Worm (Caenorhabditis elegans) whole organism, late embryonic: ENCODE data around the gene C34C6.10.
A peak's percentile ranks its signal among the peaks of the same experiment; 100 is the strongest.

Source experiments
- C08G9.2 ChIP-seq: sonication (generic microtip); optimal IDR thresholded peaks from 2 replicates; lab custom pipeline; 2016; ENCODE audit warnings: mild to moderate bottlenecking, missing genetic modification characterization, moderate library complexity, missing compliant biosample characterization
- C38D4.7 ChIP-seq: fragments of 200-800 bp; sonication (Bioruptor generic); optimal IDR thresholded peaks from 2 replicates; lab custom pipeline; 2018; ENCODE audit warnings: mild to moderate bottlenecking, missing genetic modification characterization, moderate library complexity, missing compliant biosample characterization
- F13H6.1 ChIP-seq: sonication (generic microtip); optimal IDR thresholded peaks from 2 replicates; lab custom pipeline; 2016; ENCODE audit warnings: missing genetic modification characterization, missing compliant biosample characterization
- K02D7.2 ChIP-seq: sonication (generic microtip); optimal IDR thresholded peaks from 2 replicates; lab custom pipeline; 2017; ENCODE audit warnings: mild to moderate bottlenecking, missing genetic modification characterization, missing compliant biosample characterization
- T23F11.4 ChIP-seq: fragments of 200-800 bp; sonication (Bioruptor generic); optimal IDR thresholded peaks from 2 replicates; lab custom pipeline; 2018; ENCODE audit warnings: mild to moderate bottlenecking, missing genetic modification characterization, missing compliant biosample characterization
- Y22D7AL.16 ChIP-seq: sonication (generic microtip); optimal IDR thresholded peaks from 2 replicates; lab custom pipeline; 2016; ENCODE audit warnings: missing genetic modification characterization, missing compliant biosample characterization
- ahr-1 ChIP-seq: sonication (generic microtip); optimal IDR thresholded peaks from 2 replicates; lab custom pipeline; 2016; ENCODE audit warnings: missing genetic modification characterization, missing compliant biosample characterization
- ceh-18 ChIP-seq: sonication (generic microtip); optimal IDR thresholded peaks from 2 replicates; lab custom pipeline; 2016; ENCODE audit warnings: missing genetic modification characterization, missing compliant biosample characterization
- ceh-31 ChIP-seq: sonication (generic microtip); optimal IDR thresholded peaks from 2 replicates; lab custom pipeline; 2016; ENCODE audit warnings: missing genetic modification characterization, missing compliant biosample characterization
- ceh-34 ChIP-seq: sonication (generic microtip); optimal IDR thresholded peaks from 2 replicates; lab custom pipeline; 2016; ENCODE audit warnings: mild to moderate bottlenecking, missing genetic modification characterization, missing compliant biosample characterization
- ceh-45 ChIP-seq: fragments of 200-800 bp; sonication (Bioruptor generic); IDR thresholded peaks from 2 replicates; pipeline ENCODE4 v1.3.6; 2022; ENCODE audit warnings: missing genetic modification reagents, missing genetic modification characterization, missing compliant biosample characterization
- ceh-6 ChIP-seq: fragments of 200-800 bp; sonication (Bioruptor generic); optimal IDR thresholded peaks from 2 replicates; lab custom pipeline; 2018; ENCODE audit warnings: mild to moderate bottlenecking, missing genetic modification characterization, missing compliant biosample characterization
- che-1 ChIP-seq: sonication (generic microtip); optimal IDR thresholded peaks from 2 replicates; lab custom pipeline; 2016; ENCODE audit warnings: mild to moderate bottlenecking, missing genetic modification characterization, missing compliant biosample characterization
- elt-2 ChIP-seq: sonication (generic microtip); optimal IDR thresholded peaks from 2 replicates; lab custom pipeline; 2016; ENCODE audit warnings: missing genetic modification reagents, missing genetic modification characterization, missing compliant biosample characterization
- elt-4 ChIP-seq: sonication (generic microtip); optimal IDR thresholded peaks from 2 replicates; lab custom pipeline; 2016; ENCODE audit warnings: missing genetic modification characterization, missing compliant biosample characterization
- fkh-10 ChIP-seq: fragments of 150-350 bp; optimal IDR thresholded peaks from 2 replicates; lab custom pipeline; 2014; ENCODE audit warnings: missing biosample characterization, missing genetic modification reagents, missing genetic modification characterization
- gmeb-2 ChIP-seq: sonication (generic microtip); optimal IDR thresholded peaks from 2 replicates; lab custom pipeline; 2016; ENCODE audit warnings: missing genetic modification characterization, inconsistent platforms, missing compliant biosample characterization
- hlh-15 ChIP-seq: sonication (generic microtip); optimal IDR thresholded peaks from 2 replicates; lab custom pipeline; 2016; ENCODE audit warnings: missing genetic modification characterization, missing compliant biosample characterization
- hlh-30 ChIP-seq: sonication (generic microtip); optimal IDR thresholded peaks from 2 replicates; lab custom pipeline; 2017; ENCODE audit warnings: antibody characterized with exemption, missing genetic modification characterization, missing compliant biosample characterization; ENCODE audit not compliant: insufficient read depth
- hlh-6 ChIP-seq: sonication (generic microtip); optimal IDR thresholded peaks from 2 replicates; lab custom pipeline; 2016; ENCODE audit warnings: missing genotype, missing genetic modification characterization, missing compliant biosample characterization
- hlh-8 ChIP-seq: sonication (generic microtip); optimal IDR thresholded peaks from 2 replicates; lab custom pipeline; 2016; ENCODE audit warnings: missing genotype, missing genetic modification characterization, missing compliant biosample characterization
- madf-2 ChIP-seq: sonication (generic microtip); optimal IDR thresholded peaks from 2 replicates; lab custom pipeline; 2017; ENCODE audit warnings: missing genetic modification characterization, missing compliant biosample characterization
- mec-3 ChIP-seq: sonication (generic microtip); optimal IDR thresholded peaks from 2 replicates; lab custom pipeline; 2016; ENCODE audit warnings: borderline replicate concordance, missing genetic modification characterization, missing compliant biosample characterization
- nhr-11 ChIP-seq: fragments of 150-350 bp; optimal IDR thresholded peaks from 2 replicates; lab custom pipeline; 2014; ENCODE audit warnings: missing biosample characterization, missing genetic modification characterization
- nhr-232 ChIP-seq: sonication (generic microtip); optimal IDR thresholded peaks from 2 replicates; lab custom pipeline; 2016; ENCODE audit warnings: missing genetic modification characterization, missing compliant biosample characterization
- npax-4 ChIP-seq: sonication (generic microtip); optimal IDR thresholded peaks from 2 replicates; lab custom pipeline; 2016; ENCODE audit warnings: missing genetic modification characterization, missing compliant biosample characterization
- odd-2 ChIP-seq: sonication (generic microtip); optimal IDR thresholded peaks from 2 replicates; lab custom pipeline; 2017; ENCODE audit warnings: antibody characterized with exemption, mild to moderate bottlenecking, missing genetic modification characterization, missing compliant biosample characterization
- pag-3 ChIP-seq: sonication (generic microtip); optimal IDR thresholded peaks from 2 replicates; lab custom pipeline; 2016; ENCODE audit warnings: missing compliant biosample characterization, missing genetic modification characterization, borderline replicate concordance
- pat-9 ChIP-seq: fragments of 200-800 bp; sonication (Bioruptor generic); optimal IDR thresholded peaks from 2 replicates; lab custom pipeline; 2018; ENCODE audit warnings: mild to moderate bottlenecking, missing genetic modification characterization, moderate library complexity, missing compliant biosample characterization
- ref-2 ChIP-seq: sonication (generic microtip); optimal IDR thresholded peaks from 2 replicates; lab custom pipeline; 2016; ENCODE audit warnings: missing genetic modification characterization, missing compliant biosample characterization
- sdc-2 ChIP-seq: sonication (generic microtip); optimal IDR thresholded peaks from 2 replicates; lab custom pipeline; 2016; ENCODE audit warnings: missing genotype, missing genetic modification characterization, missing compliant biosample characterization
- sox-2 ChIP-seq: fragments of 200-800 bp; sonication (Bioruptor generic); IDR thresholded peaks from 2 replicates; pipeline ENCODE4 v1.3.6; 2022; ENCODE audit warnings: missing genetic modification reagents, missing genetic modification characterization, missing compliant biosample characterization
- sox-4 ChIP-seq: sonication (generic microtip); optimal IDR thresholded peaks from 2 replicates; lab custom pipeline; 2017; ENCODE audit warnings: mild to moderate bottlenecking, missing genetic modification characterization, inconsistent platforms, missing compliant biosample characterization
- tbx-7 ChIP-seq: sonication (generic microtip); optimal IDR thresholded peaks from 2 replicates; lab custom pipeline; 2016; ENCODE audit warnings: missing genotype, missing genetic modification characterization, missing compliant biosample characterization
- unc-3 ChIP-seq, 2 experiments: fragments of 200-800 bp in 1 of 2; sonication (Bioruptor generic) in 1 of 2; sonication (generic microtip) in 1 of 2; conservative IDR thresholded peaks in 1 of 2; optimal IDR thresholded peaks in 1 of 2; 2 replicates each; pipeline versions ENCODE4 v1.3.6 to Lab custom; 2016 to 2022; ENCODE audit warnings: missing compliant biosample characterization in 2 of 2, missing genetic modification characterization in 2 of 2, missing genetic modification reagents in 1 of 2
- unc-55 ChIP-seq: sonication (generic microtip); optimal IDR thresholded peaks from 2 replicates; lab custom pipeline; 2017; ENCODE audit warnings: missing biosample characterization, missing genetic modification reagents, missing genetic modification characterization
- unc-86 ChIP-seq: sonication (generic microtip); optimal IDR thresholded peaks from 2 replicates; lab custom pipeline; 2016; ENCODE audit warnings: missing genetic modification characterization, missing compliant biosample characterization
- zip-5 ChIP-seq: sonication (generic microtip); optimal IDR thresholded peaks from 2 replicates; lab custom pipeline; 2016; ENCODE audit warnings: missing genetic modification characterization, missing compliant biosample characterization
- ztf-16 ChIP-seq: sonication (generic microtip); optimal IDR thresholded peaks from 2 replicates; lab custom pipeline; 2017; ENCODE audit warnings: missing genetic modification characterization, missing compliant biosample characterization

The C34C6.10 gene

DNA sequence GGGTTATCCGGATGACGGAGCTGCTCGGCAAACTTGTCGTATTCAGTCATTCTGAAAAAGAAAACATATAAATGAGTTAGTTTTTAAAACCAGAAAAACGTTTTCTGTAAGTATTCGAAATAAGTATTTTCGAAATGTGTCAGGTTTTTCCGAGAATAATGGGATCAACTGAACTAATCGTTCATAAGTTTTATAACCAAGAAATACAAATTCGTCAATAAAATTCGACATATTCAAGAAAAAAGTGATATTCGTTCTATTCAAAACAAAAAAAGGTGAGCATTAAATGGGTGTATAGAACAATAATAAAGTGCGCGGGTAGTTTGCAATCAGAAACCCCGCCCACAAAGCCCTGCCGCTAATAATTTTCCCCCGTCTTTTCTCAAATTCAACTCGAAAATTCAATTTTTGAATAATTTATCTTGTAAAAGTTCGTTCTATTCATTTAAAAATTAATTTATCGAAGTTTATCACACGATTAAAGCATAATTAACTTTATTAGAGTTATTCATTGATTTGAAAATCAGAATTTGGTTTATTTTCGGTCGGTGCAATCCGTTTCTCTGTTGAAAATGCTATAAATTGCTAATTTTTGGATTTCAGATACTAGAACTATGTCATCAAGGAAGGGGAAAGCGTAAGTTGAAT is 20.7 kb upstream of the C34C6.10 start, which contains the start of the genes cyn-11 and T01B7.5 (continued):
- peak; percentile 41 for TF ChIP-seq unc-86
- TF ChIP-seq elt-2 (tag; lab: Kevin White, UChicago): peak; percentile 63
- no peak for TF ChIP-seq sdc-2 (tag; lab: Kevin White, UChicago)

DNA sequence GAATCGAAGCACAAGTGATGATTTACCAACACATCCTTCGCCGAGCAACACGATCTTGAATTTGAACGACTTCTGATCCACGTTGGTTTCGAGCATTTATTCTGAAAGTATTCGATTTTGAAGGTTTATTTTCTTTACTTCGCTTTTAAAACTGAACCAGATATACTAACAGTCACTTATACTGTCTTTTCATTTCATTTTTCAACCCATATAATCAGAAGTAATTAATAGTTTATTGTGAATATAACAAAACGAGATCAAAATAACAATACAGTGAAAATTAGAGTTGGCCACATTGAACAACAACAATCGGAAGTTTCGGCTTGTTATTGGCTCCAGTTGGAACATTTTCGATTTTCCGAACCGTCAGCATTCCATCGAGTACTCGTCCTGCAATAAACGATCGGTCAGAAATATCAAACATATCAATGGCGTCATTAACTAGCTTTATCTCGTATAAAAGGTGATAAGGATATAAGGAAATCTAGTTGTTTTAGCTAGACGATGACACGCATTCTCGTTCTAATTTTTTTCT is 19.3 kb upstream of the C34C6.10 start, which contains the start of the genes rab-21 and T01B7.13:
Gene rab-21, minus strand, starts transcription at position 101 of the 535 bp plus-strand sequence.
Gene T01B7.13, plus strand, starts transcription at position 485 of the 535 bp plus-strand sequence.
- TF ChIP-seq unc-3 (GFP tag; conservative IDR thresholded peaks at IDR 0.05; lab: Robert Waterston, UW): no peak
- no peak for TF ChIP-seq unc-3 (tag; optimal IDR thresholded peaks at IDR 0.05; lab: Kevin White, UChicago)
- no peak for TF ChIP-seq odd-2 (tag; lab: Kevin White, UChicago)
- TF ChIP-seq ceh-18 (tag; lab: Kevin White, UChicago): no peak
- TF ChIP-seq tbx-7 (tag; lab: Kevin White, UChicago): no peak
- TF ChIP-seq sox-4 (tag; lab: Kevin White, UChicago): no peak
- TF ChIP-seq K02D7.2: no peak
- no peak for TF ChIP-seq nhr-232 (tag; lab: Kevin White, UChicago)
- no peak for TF ChIP-seq sdc-2 (tag; lab: Kevin White, UChicago)
- TF ChIP-seq mec-3 (tag; lab: Kevin White, UChicago): no peak
- no peak for TF ChIP-seq C08G9.2 (tag; lab: Kevin White, UChicago)
- no peak for TF ChIP-seq fkh-10 (GFP tag; lab: Kevin White, UChicago)
- no peak for TF ChIP-seq ceh-31 (tag; lab: Kevin White, UChicago)
- no peak for TF ChIP-seq ceh-6 (GFP tag; lab: Kevin White, UChicago)
- TF ChIP-seq ztf-16 (tag; lab: Kevin White, UChicago): no peak
- no peak for TF ChIP-seq ref-2

DNA sequence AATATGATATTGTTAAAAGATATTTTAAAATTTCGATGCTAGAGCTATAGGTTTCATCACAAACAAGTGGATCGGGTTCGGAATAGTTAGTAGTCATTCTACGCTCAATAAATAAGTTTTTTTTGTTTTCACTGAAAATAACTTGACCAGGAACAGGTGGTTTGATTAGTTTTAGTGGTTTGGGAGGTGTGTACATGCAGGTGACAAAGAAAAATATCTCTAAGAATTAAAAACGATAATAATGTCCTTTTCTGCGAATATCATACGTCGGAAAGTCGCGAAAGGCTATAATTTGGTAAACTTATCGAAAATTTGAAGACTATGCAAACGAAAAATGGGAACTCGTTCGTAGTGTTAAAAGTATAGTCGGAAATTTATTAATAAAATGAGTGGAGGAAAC is 14.6 kb upstream of the C34C6.10 start, which contains the start of gene srg-15:
Gene srg-15, minus strand, starts transcription at position 101 of the 400 bp plus-strand sequence.
- TF ChIP-seq zip-5: no peak
- no peak for TF ChIP-seq ceh-6 (GFP tag; lab: Kevin White, UChicago)
- no peak for TF ChIP-seq elt-4 (tag; lab: Kevin White, UChicago)
- no peak for TF ChIP-seq npax-4 (tag; lab: Kevin White, UChicago)
- TF ChIP-seq ceh-45 (GFP tag; lab: Robert Waterston, UW): no peak
- no peak for TF ChIP-seq che-1 (tag; lab: Kevin White, UChicago)
- no peak for TF ChIP-seq madf-2
- TF ChIP-seq unc-55 (GFP tag; lab: Kevin White, UChicago): no peak
- TF ChIP-seq gmeb-2 (tag; lab: Kevin White, UChicago): no peak
- TF ChIP-seq ceh-34 (tag; lab: Kevin White, UChicago): no peak
- TF ChIP-seq pag-3 (tag; lab: Kevin White, UChicago): no peak
- no peak for TF ChIP-seq tbx-7 (tag; lab: Kevin White, UChicago)
- TF ChIP-seq nhr-11 (tag; lab: Kevin White, UChicago): no peak
- TF ChIP-seq ref-2: no peak

DNA sequence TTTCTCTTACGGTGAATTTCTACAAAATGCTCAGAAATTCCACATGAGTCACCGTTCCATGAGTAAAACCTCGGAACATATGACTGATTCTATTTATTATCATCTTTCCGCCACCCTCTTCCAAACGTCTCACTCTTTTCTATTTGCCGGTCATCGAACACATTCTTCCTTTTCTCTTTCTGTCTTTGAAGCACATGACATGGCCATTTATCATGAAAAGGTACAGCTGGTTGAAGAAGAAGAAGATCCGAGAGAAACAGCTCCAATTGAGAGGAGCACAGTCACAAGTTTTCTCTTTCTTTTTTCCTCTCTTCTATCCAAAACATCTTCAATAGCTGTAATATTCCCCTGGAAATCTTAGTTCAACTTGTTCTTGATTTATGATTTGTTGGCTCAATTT is 11.3 kb upstream of the C34C6.10 start, which contains the start of gene cup-16:
Gene cup-16, plus strand, starts transcription at position 132 of the 400 bp plus-strand sequence.
- TF ChIP-seq ceh-6 (GFP tag; lab: Kevin White, UChicago) (no peak), C08G9.2 (tag; lab: Kevin White, UChicago) (no peak), che-1 (tag; lab: Kevin White, UChicago) (no peak), ceh-34 (tag; lab: Kevin White, UChicago) (no peak), C38D4.7 (GFP tag; lab: Kevin White, UChicago) (no peak), hlh-15 (tag; lab: Kevin White, UChicago) (no peak), F13H6.1 (tag; lab: Kevin White, UChicago) (no peak), hlh-30 (tag; lab: Kevin White, UChicago) (no peak), ahr-1 (tag; lab: Kevin White, UChicago) (no peak), pag-3 (tag; lab: Kevin White, UChicago) (no peak), mec-3 (tag; lab: Kevin White, UChicago) (no peak), madf-2 (no peak), hlh-6 (tag; lab: Kevin White, UChicago) (no peak), pat-9 (tag; lab: Kevin White, UChicago) (no peak), hlh-8 (tag; lab: Kevin White, UChicago) (no peak), T23F11.4 (GFP tag; lab: Kevin White, UChicago) (no peak), sox-2 (GFP tag; lab: Robert Waterston, UW) (no peak), Y22D7AL.16 (tag; lab: Kevin White, UChicago) (no peak)
